Worm (Caenorhabditis elegans) whole organism, L3 larva: ENCODE data around the gene mrps-22.

Source experiments
- R02D3.7 ChIP-seq: fragments of 150-350 bp; optimal IDR thresholded peaks from 2 replicates; lab custom pipeline; 2014; ENCODE audit warnings: missing biosample characterization, missing genetic modification characterization
- ZK546.5 ChIP-seq: sonication (generic microtip); optimal IDR thresholded peaks from 2 replicates; lab custom pipeline; 2017; ENCODE audit warnings: missing biosample characterization, missing genetic modification characterization
- aly-2 ChIP-seq: fragments of 150-350 bp; optimal IDR thresholded peaks from 2 replicates; lab custom pipeline; 2014; ENCODE audit warnings: missing biosample characterization, missing genetic modification characterization
- ama-1 ChIP-seq: fragments of 150-350 bp; optimal IDR thresholded peaks from 2 replicates; lab custom pipeline; 2018
- ceh-16 ChIP-seq: sonication (generic microtip); optimal IDR thresholded peaks from 2 replicates; lab custom pipeline; 2017; ENCODE audit warnings: missing biosample characterization, missing genetic modification characterization
- ceh-28 ChIP-seq: fragments of 150-350 bp; optimal IDR thresholded peaks from 2 replicates; lab custom pipeline; 2014; ENCODE audit warnings: missing biosample characterization, missing genetic modification reagents, missing genetic modification characterization
- ceh-82 ChIP-seq: fragments of 150-350 bp; optimal IDR thresholded peaks from 2 replicates; lab custom pipeline; 2014; ENCODE audit warnings: missing biosample characterization, missing genetic modification characterization
- ceh-9 ChIP-seq: sonication (generic microtip); optimal IDR thresholded peaks from 2 replicates; lab custom pipeline; 2018; ENCODE audit warnings: missing biosample characterization, missing genetic modification characterization
- daf-12 ChIP-seq: fragments of 150-350 bp; optimal IDR thresholded peaks from 2 replicates; lab custom pipeline; 2014; ENCODE audit warnings: missing biosample characterization, missing genetic modification reagents, missing genetic modification characterization
- egl-27 ChIP-seq: sonication (generic microtip); optimal IDR thresholded peaks from 4 replicates; lab custom pipeline; 2017; ENCODE audit warnings: missing biosample characterization, missing genetic modification reagents, missing genetic modification characterization
- egl-5 ChIP-seq: fragments of 150-350 bp; optimal IDR thresholded peaks from 2 replicates; lab custom pipeline; 2017; ENCODE audit warnings: missing biosample characterization, missing genetic modification reagents, missing genetic modification characterization, inconsistent platforms
- elt-1 ChIP-seq: fragments of 150-350 bp; optimal IDR thresholded peaks from 2 replicates; lab custom pipeline; 2014; ENCODE audit warnings: missing biosample characterization, missing genetic modification characterization
- elt-2 ChIP-seq: sonication (generic microtip); optimal IDR thresholded peaks from 2 replicates; lab custom pipeline; 2016; ENCODE audit warnings: missing genetic modification reagents, mild to moderate bottlenecking, missing genetic modification characterization, missing compliant biosample characterization
- elt-3 ChIP-seq, 3 experiments: fragments of 150-350 bp in 1 of 3; sonication (generic microtip) in 2 of 3; optimal IDR thresholded peaks; 2 replicates in 2 of 3; 4 replicates in 1 of 3; lab custom pipeline; 2014 to 2017; ENCODE audit warnings: missing biosample characterization in 3 of 3, missing genetic modification characterization in 3 of 3
- eor-1 ChIP-seq, 2 experiments: fragments of 150-350 bp; optimal IDR thresholded peaks; 2 replicates each; lab custom pipeline; 2014 to 2018; ENCODE audit warnings: missing biosample characterization in 2 of 2, missing genetic modification characterization in 2 of 2
- fkh-10 ChIP-seq: sonication (generic microtip); optimal IDR thresholded peaks from 2 replicates; lab custom pipeline; 2017; ENCODE audit warnings: missing biosample characterization, missing genetic modification reagents, missing genetic modification characterization
- fkh-2 ChIP-seq: fragments of 150-350 bp; optimal IDR thresholded peaks from 2 replicates; lab custom pipeline; 2014; ENCODE audit warnings: missing biosample characterization, missing genetic modification reagents, missing genetic modification characterization
- fos-1 ChIP-seq: fragments of 150-350 bp; optimal IDR thresholded peaks from 2 replicates; lab custom pipeline; 2014; ENCODE audit warnings: missing biosample characterization, missing genetic modification characterization
- hmg-11 ChIP-seq: sonication (generic microtip); optimal IDR thresholded peaks from 2 replicates; lab custom pipeline; 2016; ENCODE audit warnings: missing genetic modification characterization, missing compliant biosample characterization
- jun-1 ChIP-seq: fragments of 150-350 bp; optimal IDR thresholded peaks from 2 replicates; lab custom pipeline; 2014; ENCODE audit warnings: missing biosample characterization, missing genetic modification reagents, missing genetic modification characterization
- lin-15B ChIP-seq: fragments of 150-350 bp; optimal IDR thresholded peaks from 2 replicates; lab custom pipeline; 2014; ENCODE audit warnings: missing biosample characterization, missing genetic modification characterization
- lin-39 ChIP-seq: fragments of 150-350 bp; optimal IDR thresholded peaks from 2 replicates; lab custom pipeline; 2018; ENCODE audit warnings: missing biosample characterization, missing genetic modification reagents, missing genetic modification characterization
- lsy-12 ChIP-seq: sonication (generic microtip); optimal IDR thresholded peaks from 2 replicates; lab custom pipeline; 2016; ENCODE audit warnings: mild to moderate bottlenecking, missing genetic modification characterization, missing compliant biosample characterization
- mdl-1 ChIP-seq: fragments of 150-350 bp; optimal IDR thresholded peaks from 2 replicates; lab custom pipeline; 2014; ENCODE audit warnings: missing biosample characterization, missing genetic modification characterization
- mml-1 ChIP-seq: fragments of 150-350 bp; sonication (generic microtip); optimal IDR thresholded peaks from 3 replicates; lab custom pipeline; 2014; ENCODE audit warnings: missing biosample characterization, missing genetic modification characterization
- nfya-1 ChIP-seq: sonication (generic microtip); optimal IDR thresholded peaks from 2 replicates; lab custom pipeline; 2017; ENCODE audit warnings: missing genetic modification characterization, mild to moderate bottlenecking, missing compliant biosample characterization, antibody characterized with exemption, moderate library complexity; ENCODE audit not compliant: insufficient read depth
- nhr-11 ChIP-seq: fragments of 150-350 bp; optimal IDR thresholded peaks from 2 replicates; lab custom pipeline; 2014; ENCODE audit warnings: missing biosample characterization, missing genetic modification characterization
- nhr-12 ChIP-seq: fragments of 150-350 bp; optimal IDR thresholded peaks from 2 replicates; lab custom pipeline; 2014; ENCODE audit warnings: missing biosample characterization, missing genetic modification characterization
- nhr-23 ChIP-seq: fragments of 150-350 bp; optimal IDR thresholded peaks from 2 replicates; lab custom pipeline; 2014; ENCODE audit warnings: missing biosample characterization, missing genetic modification reagents, missing genetic modification characterization
- nhr-237 ChIP-seq: fragments of 150-350 bp; optimal IDR thresholded peaks from 2 replicates; lab custom pipeline; 2014; ENCODE audit warnings: missing biosample characterization, missing genetic modification characterization
- nhr-25 ChIP-seq: sonication (generic microtip); optimal IDR thresholded peaks from 2 replicates; lab custom pipeline; 2017; ENCODE audit warnings: missing biosample characterization, missing genetic modification characterization
- nhr-28 ChIP-seq: fragments of 150-350 bp; optimal IDR thresholded peaks from 2 replicates; lab custom pipeline; 2014; ENCODE audit warnings: missing biosample characterization, missing genetic modification characterization
- nhr-43 ChIP-seq: sonication (generic microtip); optimal IDR thresholded peaks from 2 replicates; lab custom pipeline; 2016; ENCODE audit warnings: mild to moderate bottlenecking, missing genetic modification characterization, missing compliant biosample characterization; ENCODE audit not compliant: poor library complexity, severe bottlenecking
- nhr-67 ChIP-seq: fragments of 150-350 bp; optimal IDR thresholded peaks from 2 replicates; lab custom pipeline; 2014; ENCODE audit warnings: missing biosample characterization, missing genetic modification characterization
- nhr-76 ChIP-seq: fragments of 150-350 bp; sonication (generic microtip); optimal IDR thresholded peaks from 5 replicates; lab custom pipeline; 2014; ENCODE audit warnings: missing biosample characterization, missing genetic modification characterization
- nhr-77 ChIP-seq: fragments of 150-350 bp; optimal IDR thresholded peaks from 2 replicates; lab custom pipeline; 2014; ENCODE audit warnings: missing biosample characterization, missing genetic modification characterization
- pha-4 ChIP-seq: fragments of 150-350 bp; optimal IDR thresholded peaks from 2 replicates; lab custom pipeline; 2014; ENCODE audit warnings: missing biosample characterization, missing genetic modification reagents, missing genetic modification characterization
- pqm-1 ChIP-seq: fragments of 150-350 bp; optimal IDR thresholded peaks from 2 replicates; lab custom pipeline; 2017; ENCODE audit warnings: missing biosample characterization, missing genetic modification characterization, inconsistent platforms
- sea-2 ChIP-seq: fragments of 150-350 bp; sonication (generic microtip); optimal IDR thresholded peaks from 4 replicates; lab custom pipeline; 2014; ENCODE audit warnings: missing biosample characterization, missing genetic modification reagents, missing genetic modification characterization
- skn-1 ChIP-seq: fragments of 150-350 bp; optimal IDR thresholded peaks from 2 replicates; lab custom pipeline; 2014; ENCODE audit warnings: missing biosample characterization, missing genetic modification characterization
- snpc-4 ChIP-seq: fragments of 150-350 bp; optimal IDR thresholded peaks from 2 replicates; lab custom pipeline; 2014; ENCODE audit warnings: missing biosample characterization, missing genetic modification characterization
- tbx-2 ChIP-seq: sonication (generic microtip); optimal IDR thresholded peaks from 2 replicates; lab custom pipeline; 2016; ENCODE audit warnings: mild to moderate bottlenecking, missing genetic modification characterization, missing compliant biosample characterization
- unc-39 ChIP-seq: sonication (generic microtip); optimal IDR thresholded peaks from 4 replicates; lab custom pipeline; 2017; ENCODE audit warnings: missing biosample characterization, missing genetic modification characterization
- unc-62 ChIP-seq: fragments of 150-350 bp; sonication (generic microtip); optimal IDR thresholded peaks from 4 replicates; lab custom pipeline; 2014; ENCODE audit warnings: missing biosample characterization, missing genetic modification reagents, missing genetic modification characterization
- zag-1 ChIP-seq: fragments of 150-350 bp; optimal IDR thresholded peaks from 2 replicates; lab custom pipeline; 2014; ENCODE audit warnings: missing biosample characterization, missing genetic modification characterization
- ztf-11 ChIP-seq: fragments of 150-350 bp; optimal IDR thresholded peaks from 2 replicates; lab custom pipeline; 2014; ENCODE audit warnings: missing biosample characterization, missing genetic modification characterization
- ztf-4 ChIP-seq: fragments of 150-350 bp; optimal IDR thresholded peaks from 2 replicates; lab custom pipeline; 2014; ENCODE audit warnings: missing biosample characterization, missing genetic modification characterization

mrps-22 gene

ce11 chrII:10563368-10563767 lies 19.1 kb upstream of the mrps-22 start, which contains the start of gene cdc-48.1:
TSS of gene cdc-48.1 (minus strand) at chrII:10563407.
- TF ChIP-seq ztf-4 (peak; percentile 96), unc-62 (GFP tag; lab: Kevin White, UChicago) (peak; percentile 100), ztf-11 (tag; lab: Kevin White, UChicago) (peak; percentile 54), jun-1 (tag; lab: Kevin White, UChicago) (peak; percentile 99), lin-39 (tag; lab: Kevin White, UChicago) (peak; percentile 99), fkh-2 (tag; lab: Kevin White, UChicago) (peak; percentile 95), nhr-67 (tag; lab: Kevin White, UChicago) (peak; percentile 73), ama-1 (lab: Kevin White, UChicago) (peak; percentile 93), nhr-23 (tag; lab: Kevin White, UChicago) (peak; percentile 100), nhr-25 (tag; lab: Kevin White, UChicago) (peak; percentile 100), mdl-1 (peak; percentile 94), zag-1 (tag; lab: Kevin White, UChicago) (peak; percentile 94), pha-4 (tag; lab: Kevin White, UChicago) (peak; percentile 100), mml-1 (tag; lab: Kevin White, UChicago) (no peak), nfya-1 (tag; lab: Kevin White, UChicago) (peak; percentile 99), egl-27 (tag; lab: Kevin White, UChicago) (peak; percentile 99), ceh-9 (tag; lab: Kevin White, UChicago) (no peak), nhr-11 (tag; lab: Kevin White, UChicago) (peak; percentile 100), nhr-77 (tag; lab: Kevin White, UChicago) (peak; percentile 97), nhr-76 (tag; lab: Kevin White, UChicago) (peak; percentile 94), nhr-12 (tag; lab: Kevin White, UChicago) (no peak), lin-15B (tag; lab: Kevin White, UChicago) (peak; percentile 100), ceh-28 (tag; lab: Kevin White, UChicago) (peak; percentile 98), hmg-11 (tag; lab: Kevin White, UChicago) (peak; percentile 98), nhr-43 (peak; percentile 99), nhr-237 (tag; lab: Kevin White, UChicago) (peak; percentile 74), lsy-12 (tag; lab: Kevin White, UChicago) (peak; percentile 100), skn-1 (peak; percentile 100), ZK546.5 (peak; percentile 80), ceh-16 (tag; lab: Kevin White, UChicago) (peak; percentile 79), elt-1 (peak; percentile 97), egl-5 (tag; lab: Kevin White, UChicago) (peak; percentile 97), pqm-1 (tag; lab: Kevin White, UChicago) (peak; percentile 100), daf-12 (peak; percentile 96), elt-3 (tag; optimal IDR thresholded peaks at IDR 0.05; lab: Kevin White, UChicago) (peak; percentile 96 to 100 (median 99)), fos-1 (peak; percentile 100), ceh-82 (tag; lab: Kevin White, UChicago) (peak; percentile 99), tbx-2 (peak; percentile 97), sea-2 (GFP tag; lab: Kevin White, UChicago) (peak; percentile 94), fkh-10 (GFP tag; lab: Kevin White, UChicago) (peak; percentile 100), aly-2 (tag; lab: Kevin White, UChicago) (peak; percentile 99), nhr-28 (tag; lab: Kevin White, UChicago) (peak; percentile 95), elt-2 (tag; lab: Kevin White, UChicago) (peak; percentile 97), unc-39 (peak; percentile 69), R02D3.7 (tag; lab: Kevin White, UChicago) (peak; percentile 98), snpc-4 (tag; lab: Kevin White, UChicago) (peak; percentile 98), eor-1 (tag; optimal IDR thresholded peaks at IDR 0.05; lab: Kevin White, UChicago) (peak in 1 of 2 experiments; percentile 62)
